Worm (Caenorhabditis elegans) whole organism, L4 larva: Measurements from ENCODE around the gene F41B5.12.

Source experiments
- F49E8.2 ChIP-seq: sonication (generic microtip); optimal IDR thresholded peaks from 2 replicates; lab custom pipeline; 2016; ENCODE audit warnings: missing compliant biosample characterization, mild to moderate bottlenecking, missing genetic modification characterization, borderline replicate concordance
- T20F7.1 ChIP-seq: fragments of 200-800 bp; sonication (Bioruptor generic); optimal IDR thresholded peaks from 2 replicates; lab custom pipeline; 2018; ENCODE audit warnings: mild to moderate bottlenecking, missing genetic modification characterization, missing compliant biosample characterization
- Y105C5A.15 ChIP-seq: fragments of 200-800 bp; sonication (Bioruptor generic); IDR thresholded peaks from 2 replicates; pipeline ENCODE4 v1.3.6; 2022; ENCODE audit warnings: missing genetic modification characterization, missing compliant biosample characterization
- Y5F2A.4 ChIP-seq: fragments of 200-800 bp; sonication (Bioruptor generic); optimal IDR thresholded peaks from 2 replicates; lab custom pipeline; 2018; ENCODE audit warnings: mild to moderate bottlenecking, missing genetic modification characterization, missing compliant biosample characterization
- aha-1 ChIP-seq: fragments of 150-350 bp; peaks from one replicate; lab custom pipeline; 2014; ENCODE audit warnings: missing biosample characterization, missing genetic modification characterization
- aly-2 ChIP-seq: sonication (generic microtip); optimal IDR thresholded peaks from 2 replicates; lab custom pipeline; 2018; ENCODE audit warnings: missing biosample characterization, missing genetic modification characterization
- arid-1 ChIP-seq: fragments of 200-800 bp; sonication (Bioruptor generic); conservative IDR thresholded peaks from 2 replicates; pipeline ENCODE4 v1.3.6; 2022; ENCODE audit warnings: missing genetic modification reagents, missing genetic modification characterization, missing compliant biosample characterization
- ceh-28 ChIP-seq: fragments of 150-350 bp; optimal IDR thresholded peaks from 2 replicates; lab custom pipeline; 2014; ENCODE audit warnings: missing biosample characterization, missing genetic modification reagents, missing genetic modification characterization
- ceh-32 ChIP-seq: sonication (generic microtip); optimal IDR thresholded peaks from 2 replicates; lab custom pipeline; 2016; ENCODE audit warnings: mild to moderate bottlenecking, missing genetic modification characterization, missing compliant biosample characterization; ENCODE audit not compliant: poor library complexity
- daf-16 ChIP-seq, 3 experiments: sonication (generic microtip); optimal IDR thresholded peaks; 2 replicates each; lab custom pipeline; 2016 to 2017; ENCODE audit warnings: missing genetic modification characterization in 3 of 3, missing genetic modification reagents in 3 of 3, mild to moderate bottlenecking in 2 of 3, missing compliant biosample characterization in 2 of 3, missing biosample characterization in 1 of 3, moderate library complexity in 1 of 3
- daf-19 ChIP-seq: fragments of 200-800 bp; sonication (Bioruptor generic); conservative IDR thresholded peaks from 2 replicates; pipeline ENCODE4 v1.3.6; 2022; ENCODE audit warnings: missing genetic modification characterization, missing compliant biosample characterization
- daf-8 ChIP-seq: fragments of 200-800 bp; sonication (Bioruptor generic); IDR thresholded peaks from 2 replicates; pipeline ENCODE4 v1.3.6; 2022; ENCODE audit warnings: missing genetic modification characterization, missing compliant biosample characterization
- dmd-6 ChIP-seq: fragments of 200-800 bp; sonication (Bioruptor generic); IDR thresholded peaks from 2 replicates; pipeline ENCODE4 v1.3.6; 2022; ENCODE audit warnings: missing genetic modification reagents, missing genetic modification characterization, missing compliant biosample characterization
- dmd-8 ChIP-seq: fragments of 200-800 bp; sonication (Bioruptor generic); IDR thresholded peaks from 2 replicates; pipeline ENCODE4 v1.3.6; 2022; ENCODE audit warnings: missing genetic modification characterization, missing compliant biosample characterization
- dmd-9 ChIP-seq: fragments of 200-800 bp; sonication (Bioruptor generic); IDR thresholded peaks from 2 replicates; pipeline ENCODE4 v1.3.6; 2022; ENCODE audit warnings: missing genetic modification reagents, missing genetic modification characterization, missing compliant biosample characterization
- dpl-1 ChIP-seq: fragments of 150-350 bp; optimal IDR thresholded peaks from 2 replicates; lab custom pipeline; 2014; ENCODE audit warnings: missing biosample characterization, missing genetic modification reagents, missing genetic modification characterization
- dve-1 ChIP-seq: sonication (generic microtip); optimal IDR thresholded peaks from 2 replicates; lab custom pipeline; 2017; ENCODE audit warnings: antibody characterized with exemption, mild to moderate bottlenecking, missing genetic modification characterization, missing compliant biosample characterization; ENCODE audit not compliant: insufficient read depth
- egl-27 ChIP-seq: sonication (generic microtip); optimal IDR thresholded peaks from 3 replicates; lab custom pipeline; 2017; ENCODE audit warnings: missing biosample characterization, missing genetic modification reagents, missing genetic modification characterization
- fos-1 ChIP-seq: fragments of 150-350 bp; optimal IDR thresholded peaks from 2 replicates; lab custom pipeline; 2014; ENCODE audit warnings: missing biosample characterization, missing genetic modification characterization
- hif-1 ChIP-seq, 2 experiments: sonication (generic microtip); optimal IDR thresholded peaks; 2 replicates each; lab custom pipeline; 2016 to 2017; ENCODE audit warnings: missing compliant biosample characterization in 2 of 2, missing genetic modification characterization in 2 of 2, missing genetic modification reagents in 2 of 2, missing genotype in 2 of 2, mild to moderate bottlenecking in 1 of 2
- hmg-1.1 ChIP-seq: fragments of 200-800 bp; sonication (Bioruptor generic); IDR thresholded peaks from 2 replicates; pipeline ENCODE4 v1.3.6; 2022; ENCODE audit warnings: missing genetic modification reagents, missing genetic modification characterization, missing compliant biosample characterization
- lin-1 ChIP-seq: fragments of 200-800 bp; sonication (Bioruptor generic); IDR thresholded peaks from 2 replicates; pipeline ENCODE4 v1.3.6; 2022; ENCODE audit warnings: missing genetic modification reagents, missing genetic modification characterization, missing compliant biosample characterization
- lin-29 ChIP-seq: fragments of 200-800 bp; sonication (Bioruptor generic); IDR thresholded peaks from 2 replicates; pipeline ENCODE4 v1.3.6; 2022; ENCODE audit warnings: missing genetic modification reagents, missing genetic modification characterization, missing compliant biosample characterization
- lsy-2 ChIP-seq, 2 experiments: fragments of 150-350 bp in 1 of 2; sonication (generic microtip) in 1 of 2; optimal IDR thresholded peaks; 2 replicates each; lab custom pipeline; 2014 to 2017; ENCODE audit warnings: missing biosample characterization in 2 of 2, missing genetic modification characterization in 2 of 2
- madf-5 ChIP-seq, 2 experiments: fragments of 200-800 bp; sonication (Bioruptor generic); IDR thresholded peaks; 2 replicates each; pipeline ENCODE4 v1.3.6; 2022; ENCODE audit warnings: missing compliant biosample characterization in 2 of 2, missing genetic modification characterization in 2 of 2
- mxl-3 ChIP-seq: fragments of 200-800 bp; sonication (Bioruptor generic); optimal IDR thresholded peaks from 2 replicates; lab custom pipeline; 2018; ENCODE audit warnings: mild to moderate bottlenecking, missing genetic modification characterization, missing compliant biosample characterization
- nhr-111 ChIP-seq: fragments of 200-800 bp; sonication (Bioruptor generic); optimal IDR thresholded peaks from 2 replicates; lab custom pipeline; 2018; ENCODE audit warnings: mild to moderate bottlenecking, missing genetic modification characterization, missing compliant biosample characterization
- nhr-28 ChIP-seq: fragments of 150-350 bp; optimal IDR thresholded peaks from 2 replicates; lab custom pipeline; 2014; ENCODE audit warnings: missing biosample characterization, missing genetic modification characterization
- nhr-6 ChIP-seq: fragments of 150-350 bp; optimal IDR thresholded peaks from 2 replicates; lab custom pipeline; 2014; ENCODE audit warnings: missing biosample characterization, missing genetic modification characterization
- pqm-1 ChIP-seq: sonication (generic microtip); optimal IDR thresholded peaks from 2 replicates; lab custom pipeline; 2017; ENCODE audit warnings: missing biosample characterization, missing genetic modification characterization
- sdz-12 ChIP-seq: fragments of 200-800 bp; sonication (Bioruptor generic); optimal IDR thresholded peaks from 2 replicates; lab custom pipeline; 2018; ENCODE audit warnings: mild to moderate bottlenecking, missing genetic modification characterization, missing compliant biosample characterization
- set-16 ChIP-seq: fragments of 200-800 bp; sonication (Bioruptor generic); IDR thresholded peaks from 2 replicates; pipeline ENCODE4 v1.3.6; 2022; ENCODE audit warnings: missing genetic modification reagents, missing genetic modification characterization, missing compliant biosample characterization
- skn-1 ChIP-seq: fragments of 150-350 bp; optimal IDR thresholded peaks from 2 replicates; lab custom pipeline; 2014; ENCODE audit warnings: missing biosample characterization, missing genetic modification characterization
- snpc-1.2 ChIP-seq: fragments of 200-800 bp; sonication (Bioruptor generic); IDR thresholded peaks from 2 replicates; pipeline ENCODE4 v1.3.6; 2022; ENCODE audit warnings: missing genetic modification reagents, missing genetic modification characterization, missing compliant biosample characterization
- snpc-4 ChIP-seq: fragments of 150-350 bp; optimal IDR thresholded peaks from 2 replicates; lab custom pipeline; 2014; ENCODE audit warnings: missing biosample characterization, missing genetic modification characterization
- spr-1 ChIP-seq: sonication (generic microtip); optimal IDR thresholded peaks from 2 replicates; lab custom pipeline; 2016; ENCODE audit warnings: mild to moderate bottlenecking, missing genetic modification characterization, missing compliant biosample characterization
- tag-97 ChIP-seq: fragments of 200-800 bp; sonication (Bioruptor generic); IDR thresholded peaks from 2 replicates; pipeline ENCODE4 v1.3.6; 2022; ENCODE audit warnings: missing genetic modification characterization, missing compliant biosample characterization
- tra-1 ChIP-seq: fragments of 200-800 bp; sonication (Bioruptor generic); IDR thresholded peaks from 2 replicates; pipeline ENCODE4 v1.3.6; 2022; ENCODE audit warnings: missing genetic modification reagents, missing genetic modification characterization, missing compliant biosample characterization
- unc-130 ChIP-seq: sonication (generic microtip); optimal IDR thresholded peaks from 2 replicates; lab custom pipeline; 2016; ENCODE audit warnings: missing genetic modification reagents, missing genetic modification characterization, missing compliant biosample characterization
- unc-39 ChIP-seq: sonication (generic microtip); optimal IDR thresholded peaks from 2 replicates; lab custom pipeline; 2017; ENCODE audit warnings: missing biosample characterization, missing genetic modification characterization
- unc-62 ChIP-seq, 3 experiments: fragments of 150-350 bp in 1 of 3; sonication (generic microtip); optimal IDR thresholded peaks in 2 of 3; peaks in 1 of 3; 1 replicate in 1 of 3; 2 replicates in 2 of 3; lab custom pipeline; 2014 to 2017; ENCODE audit warnings: missing biosample characterization in 3 of 3, missing genetic modification characterization in 3 of 3, missing genetic modification reagents in 3 of 3, missing genotype in 1 of 3
- zfp-3 ChIP-seq: fragments of 200-800 bp; sonication (Bioruptor generic); conservative IDR thresholded peaks from 2 replicates; pipeline ENCODE4 v1.3.6; 2022; ENCODE audit warnings: missing genetic modification reagents, missing genetic modification characterization, missing compliant biosample characterization

F41B5.12 gene

DNA sequence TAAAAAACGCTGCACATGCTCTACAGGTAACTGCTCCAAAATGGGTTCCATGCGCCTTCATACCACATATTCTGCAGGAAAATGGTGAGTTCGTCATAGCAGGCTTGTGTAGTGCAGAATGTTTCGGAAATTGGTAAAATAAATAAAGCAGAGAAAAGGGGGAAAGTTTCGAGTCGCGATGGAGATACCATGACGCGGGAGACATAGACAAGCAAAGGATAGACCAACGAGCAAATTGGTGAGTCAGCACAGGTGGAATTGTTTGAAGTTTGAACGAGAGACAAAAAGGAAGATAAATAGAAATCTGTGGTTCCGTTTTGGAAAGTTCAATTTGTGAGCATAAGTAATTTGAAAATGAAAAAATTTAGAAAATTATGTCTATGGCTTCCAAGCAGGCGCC lies 29.6 kb downstream of the F41B5.12 start, which contains the start of gene nhr-225:
Gene nhr-225, minus strand, starts transcription at position 146 of the 400 bp plus-strand sequence.
- no peak for TF ChIP-seq snpc-4 (tag; lab: Kevin White, UChicago)
- peak; percentile 8 for TF ChIP-seq dve-1 (tag; lab: Kevin White, UChicago)
- no peak for TF ChIP-seq lin-1 (GFP tag; lab: Robert Waterston, UW)
- TF ChIP-seq, all 104 proteins: peak for 1

DNA sequence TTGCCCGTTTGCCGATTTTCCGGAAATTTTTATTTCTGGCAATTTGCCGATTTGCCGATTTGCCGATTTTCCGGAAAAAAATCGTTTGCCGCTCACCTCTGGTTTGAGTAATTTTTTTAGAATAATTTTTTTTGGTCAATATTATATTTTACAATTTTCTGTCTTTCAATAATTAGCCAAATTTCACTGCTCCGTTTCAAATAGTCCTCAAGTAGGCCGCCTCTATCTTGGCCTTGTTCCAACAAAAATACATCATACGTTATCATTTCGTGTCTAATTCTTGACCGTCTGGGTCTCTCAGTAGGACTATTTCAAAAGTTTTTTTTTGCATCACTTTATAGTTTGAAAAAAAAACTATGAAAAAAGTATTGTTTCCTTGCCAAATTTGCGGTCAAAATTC lies 31.5 kb downstream of the F41B5.12 start, which contains the start of gene nhr-115:
Gene nhr-115, plus strand, starts transcription at position 301 of the 400 bp plus-strand sequence.
- TF ChIP-seq daf-16 (GFP tag; optimal IDR thresholded peaks at IDR 0.05; lab: Kevin White, UChicago) (no peak), daf-16 (tag; optimal IDR thresholded peaks at IDR 0.05; lab: Kevin White, UChicago) (no peak), dmd-6 (peak; percentile 26; the same call in 1 of the 2 replicates), spr-1 (tag; lab: Kevin White, UChicago) (no peak), Y5F2A.4 (GFP tag; lab: Kevin White, UChicago) (no peak), pqm-1 (peak; percentile 14), nhr-28 (tag; lab: Kevin White, UChicago) (peak; percentile 41), unc-62 (GFP tag; optimal IDR thresholded peaks at IDR 0.05 in 1 of 2; lab: Kevin White, UChicago) (no peak), unc-62 (tag; optimal IDR thresholded peaks at IDR 0.05; lab: Kevin White, UChicago) (no peak), ceh-28 (no peak), nhr-111 (GFP tag; lab: Kevin White, UChicago) (no peak)

DNA sequence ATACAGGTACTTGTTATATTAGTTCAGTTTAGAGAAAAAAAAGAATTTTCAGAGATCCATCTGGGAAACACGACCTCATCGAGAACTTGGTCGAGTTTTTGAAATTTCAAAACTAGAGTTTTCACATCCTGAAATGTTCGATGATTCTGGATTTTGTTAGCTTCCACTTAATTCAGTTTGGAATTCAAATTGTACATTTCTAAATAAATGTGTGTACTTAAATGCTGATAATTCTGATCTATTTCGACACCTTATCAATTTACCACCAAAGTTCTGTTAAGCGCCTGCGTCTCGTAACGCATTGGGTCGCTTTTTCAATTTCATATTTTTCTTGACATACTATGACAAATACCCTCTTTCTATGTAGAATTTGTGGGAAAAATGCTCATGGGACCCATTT lies 33.8 kb downstream of the F41B5.12 start, which contains the start of gene nhr-226:
Gene nhr-226, plus strand, starts transcription at position 301 of the 400 bp plus-strand sequence.
- TF ChIP-seq lin-29 (GFP tag; lab: Robert Waterston, UW) (no peak), pqm-1 (peak; percentile 13)

DNA sequence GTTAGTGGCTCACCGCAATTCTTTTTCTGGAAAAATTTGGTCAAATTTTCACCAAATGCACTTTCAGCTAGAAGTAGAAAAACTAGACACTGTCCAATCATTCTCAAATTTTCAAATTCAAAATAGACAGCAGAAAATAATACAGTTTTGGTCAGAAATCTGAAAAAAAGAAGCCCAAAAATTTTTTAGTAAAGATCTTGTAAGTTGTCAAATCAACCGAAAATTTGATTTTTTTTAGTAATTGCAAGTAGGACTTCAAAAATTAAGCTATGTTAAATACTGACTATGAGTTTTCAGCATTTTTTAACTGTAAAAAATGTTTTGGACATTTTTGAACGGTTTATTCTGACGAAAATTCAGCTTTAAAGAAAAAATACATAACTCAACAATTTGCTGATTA lies 40.1 kb downstream of the F41B5.12 start, which contains the start of gene Y19D10B.8:
Gene Y19D10B.8, minus strand, starts transcription at position 101 of the 400 bp plus-strand sequence.
- TF ChIP-seq tag-97 (GFP tag; lab: Robert Waterston, UW), result no peak
- TF ChIP-seq daf-19 (GFP tag; lab: Robert Waterston, UW), result no peak
- TF ChIP-seq unc-39 (tag; lab: Kevin White, UChicago), result no peak
- no peak for TF ChIP-seq tra-1
- TF ChIP-seq ceh-28, result no peak
- no peak for TF ChIP-seq hif-1 (tag; optimal IDR thresholded peaks at IDR 0.05; lab: Kevin White, UChicago)
- no peak for TF ChIP-seq sdz-12 (GFP tag; lab: Kevin White, UChicago)
- TF ChIP-seq dpl-1 (GFP tag; lab: Kevin White, UChicago), result no peak
- no peak for TF ChIP-seq zfp-3
- no peak for TF ChIP-seq F49E8.2 (tag; lab: Kevin White, UChicago)
- no peak for TF ChIP-seq aha-1 (tag; lab: Kevin White, UChicago)
- no peak for TF ChIP-seq aly-2
- no peak for TF ChIP-seq nhr-6 (tag; lab: Kevin White, UChicago)
- no peak for TF ChIP-seq set-16 (GFP tag; lab: Robert Waterston, UW)
- no peak for TF ChIP-seq skn-1 (tag; lab: Kevin White, UChicago)
- no peak for TF ChIP-seq fos-1 (tag; lab: Kevin White, UChicago)
- TF ChIP-seq dmd-9 (GFP tag; lab: Robert Waterston, UW), result no peak
- TF ChIP-seq madf-5 (GFP tag; IDR thresholded peaks at IDR 0.05; lab: Robert Waterston, UW), result no peak
- no peak for TF ChIP-seq unc-130

DNA sequence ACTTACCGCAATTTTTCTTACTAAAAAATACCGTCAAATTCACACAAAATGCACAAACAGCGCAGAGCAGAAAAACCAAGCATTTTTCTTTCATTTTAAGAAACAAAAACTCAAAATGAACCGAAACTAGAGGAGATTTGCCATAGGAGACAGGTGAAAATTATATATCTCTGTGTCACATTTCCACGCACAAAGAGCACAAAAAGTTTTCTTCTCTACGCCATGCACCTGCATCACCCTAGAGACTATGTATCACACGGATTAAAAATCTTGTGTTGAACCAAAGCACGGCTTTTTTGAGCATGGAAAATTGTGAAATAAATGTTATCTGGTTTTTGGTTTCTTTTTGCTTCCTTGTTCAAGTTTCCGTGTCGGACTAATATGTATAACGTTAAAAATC lies 43.0 kb downstream of the F41B5.12 start, which contains the start of gene irld-15:
Gene irld-15, minus strand, starts transcription at position 101 of the 400 bp plus-strand sequence.
- TF ChIP-seq egl-27 (tag; lab: Kevin White, UChicago) (no peak), lsy-2 (tag; optimal IDR thresholded peaks at IDR 0.05; lab: Kevin White, UChicago) (no peak), snpc-4 (tag; lab: Kevin White, UChicago) (no peak), ceh-32 (tag; lab: Kevin White, UChicago) (no peak), hif-1 (tag; optimal IDR thresholded peaks at IDR 0.05; lab: Kevin White, UChicago) (no peak), lin-1 (GFP tag; lab: Robert Waterston, UW) (no peak), T20F7.1 (GFP tag; lab: Kevin White, UChicago) (no peak), arid-1 (GFP tag; lab: Robert Waterston, UW) (no peak), Y105C5A.15 (GFP tag; lab: Robert Waterston, UW) (no peak), daf-8 (GFP tag; lab: Robert Waterston, UW) (no peak), snpc-1.2 (GFP tag; lab: Robert Waterston, UW) (no peak), dmd-8 (GFP tag; lab: Robert Waterston, UW) (no peak), mxl-3 (GFP tag; lab: Kevin White, UChicago) (no peak), hmg-1.1 (no peak), daf-19 (GFP tag; lab: Robert Waterston, UW) (no peak)
- TF ChIP-seq, all 104 proteins: peak for 0
